Fruit fly (Drosophila melanogaster) whole organism, pupa: Measurements from ENCODE around the gene CG7432.

Source experiments
- CG12605 ChIP-seq: fragments of 200-800 bp; sonication (Bioruptor generic); IDR thresholded peaks from 2 replicates; pipeline ENCODE4 v1.3.6; 2022; ENCODE audit warnings: missing biosample characterization, missing genetic modification characterization
- CG13204 ChIP-seq: fragments of 200-800 bp; sonication (Bioruptor generic); optimal IDR thresholded peaks from 2 replicates; lab custom pipeline; 2018; ENCODE audit warnings: missing biosample characterization, mild to moderate bottlenecking, missing genetic modification characterization, moderate library complexity
- CG15710 ChIP-seq: fragments of 200-800 bp; sonication (Bioruptor generic); optimal IDR thresholded peaks from 2 replicates; lab custom pipeline; 2018; ENCODE audit warnings: missing biosample characterization, mild to moderate bottlenecking, missing genetic modification characterization, moderate library complexity
- CG17806 ChIP-seq: fragments of 200-800 bp; sonication (Bioruptor generic); optimal IDR thresholded peaks from 2 replicates; lab custom pipeline; 2018; ENCODE audit warnings: missing biosample characterization, mild to moderate bottlenecking, missing genetic modification characterization, moderate library complexity
- CG32121 ChIP-seq: fragments of 200-800 bp; sonication (Bioruptor generic); IDR thresholded peaks from 2 replicates; pipeline ENCODE4 v1.3.6; 2022; ENCODE audit warnings: missing biosample characterization, missing genetic modification characterization
- CG34367 ChIP-seq: fragments of 200-800 bp; sonication (Bioruptor generic); optimal IDR thresholded peaks from 2 replicates; lab custom pipeline; 2018; ENCODE audit warnings: missing biosample characterization, mild to moderate bottlenecking, missing genetic modification characterization
- CG4496 ChIP-seq: fragments of 200-800 bp; sonication (Bioruptor generic); IDR thresholded peaks from 3 replicates; pipeline ENCODE4 v1.3.6; 2022; ENCODE audit warnings: missing biosample characterization, missing genetic modification characterization
- CG8159 ChIP-seq: fragments of 200-800 bp; sonication (Bioruptor generic); optimal IDR thresholded peaks from 3 replicates; lab custom pipeline; 2018; ENCODE audit warnings: missing biosample characterization, mild to moderate bottlenecking, missing genetic modification characterization, moderate library complexity
- CG8301 ChIP-seq: fragments of 200-800 bp; sonication (Bioruptor generic); optimal IDR thresholded peaks from 2 replicates; lab custom pipeline; 2018; ENCODE audit warnings: missing biosample characterization, mild to moderate bottlenecking, missing genetic modification characterization
- CG9948 ChIP-seq: fragments of 200-800 bp; sonication (Bioruptor generic); optimal IDR thresholded peaks from 2 replicates; lab custom pipeline; 2018; ENCODE audit warnings: missing biosample characterization, mild to moderate bottlenecking, missing genetic modification characterization, moderate library complexity
- D1 ChIP-seq: fragments of 200-800 bp; sonication (Bioruptor generic); optimal IDR thresholded peaks from 2 replicates; lab custom pipeline; 2018; ENCODE audit warnings: missing biosample characterization, mild to moderate bottlenecking, missing genetic modification characterization, moderate library complexity
- EcR ChIP-seq: fragments of 200-800 bp; sonication (Bioruptor generic); optimal IDR thresholded peaks from 3 replicates; lab custom pipeline; 2019; ENCODE audit warnings: missing biosample characterization, missing genetic modification characterization, mild to moderate bottlenecking, moderate library complexity, missing genetic modification reagents
- Ets98B ChIP-seq: fragments of 200-800 bp; sonication (Bioruptor generic); IDR thresholded peaks from 2 replicates; pipeline ENCODE4 v1.3.6; 2022; ENCODE audit warnings: missing biosample characterization, missing genetic modification characterization
- Pif1A ChIP-seq: fragments of 200-800 bp; sonication (Bioruptor generic); optimal IDR thresholded peaks from 3 replicates; lab custom pipeline; 2016; ENCODE audit warnings: missing biosample characterization, missing genetic modification characterization
- Pif1B ChIP-seq: fragments of 200-800 bp; sonication (Bioruptor generic); optimal IDR thresholded peaks from 3 replicates; lab custom pipeline; 2016; ENCODE audit warnings: missing biosample characterization, missing genetic modification characterization
- Snoo ChIP-seq: fragments of 200-800 bp; sonication (Bioruptor generic); optimal IDR thresholded peaks from 3 replicates; lab custom pipeline; 2017; ENCODE audit warnings: missing biosample characterization, mild to moderate bottlenecking, missing genetic modification characterization, inconsistent platforms
- fd96Ca ChIP-seq: fragments of 200-800 bp; sonication (Bioruptor generic); IDR thresholded peaks from 3 replicates; pipeline ENCODE4 v1.3.6; 2022; ENCODE audit warnings: missing biosample characterization, missing genetic modification characterization
- gl ChIP-seq: fragments of 200-800 bp; sonication (Bioruptor generic); optimal IDR thresholded peaks from 2 replicates; lab custom pipeline; 2018; ENCODE audit warnings: missing biosample characterization, mild to moderate bottlenecking, missing genetic modification characterization
- rn ChIP-seq: fragments of 200-800 bp; sonication (Bioruptor generic); IDR thresholded peaks from 2 replicates; pipeline ENCODE4 v1.3.6; 2022; ENCODE audit warnings: missing biosample characterization, missing genetic modification characterization

The CG7432 gene

DNA sequence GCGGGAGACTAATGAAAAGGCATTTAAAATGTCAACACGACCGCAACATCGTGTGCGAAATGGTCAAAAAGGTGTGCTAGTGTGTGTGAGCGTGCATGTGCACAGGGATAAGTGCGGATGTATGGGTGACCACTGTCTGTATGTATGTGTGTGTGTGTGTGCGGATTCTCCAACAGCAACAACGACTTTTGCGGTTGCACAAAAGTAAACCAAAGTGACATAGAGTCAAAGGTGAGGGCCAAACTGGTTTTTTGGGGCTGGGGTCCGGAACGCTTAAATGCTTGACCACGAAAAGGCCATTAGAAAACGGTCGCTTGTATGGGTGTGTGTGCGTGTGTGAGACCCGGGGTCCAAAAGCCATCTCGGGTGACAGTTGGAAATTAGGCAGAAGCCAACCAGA, 38.6 kb downstream of the CG7432 start:
- no peak for TF ChIP-seq Ets98B (GFP tag; lab: Robert Waterston, UW)
- no peak for TF ChIP-seq CG4496 (GFP tag; lab: Robert Waterston, UW)
- no peak for TF ChIP-seq CG13204 (GFP tag; lab: Kevin White, UChicago)
- no peak for TF ChIP-seq Pif1A
- no peak for TF ChIP-seq gl
- TF ChIP-seq CG12605 (GFP tag; lab: Robert Waterston, UW) = no peak

DNA sequence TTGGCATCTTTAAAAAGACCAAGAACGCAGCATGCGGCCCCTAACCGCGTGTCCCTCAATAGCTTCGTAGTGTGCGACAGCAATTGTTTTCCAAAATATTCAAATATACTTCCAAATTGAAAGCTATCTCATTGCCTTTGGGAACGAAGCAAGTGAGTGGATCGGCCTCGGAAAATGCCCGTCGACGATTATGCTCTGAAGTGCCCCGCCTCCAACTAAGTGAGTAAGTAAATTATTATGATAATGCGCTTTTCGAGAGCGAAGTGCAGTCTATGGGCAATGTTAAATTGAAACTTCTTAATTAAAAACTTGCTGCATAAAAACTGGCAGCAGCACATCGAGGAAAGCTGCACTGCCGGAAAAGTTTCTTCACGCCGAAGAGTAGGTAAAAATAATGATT, 51.0 kb downstream of the CG7432 start, which contains the start of gene CG34286:
TSS of gene CG34286 (minus strand) at position 101 of the 400 bp plus-strand sequence.
- TF ChIP-seq Ets98B (GFP tag; lab: Robert Waterston, UW) (no peak), EcR (GFP tag; lab: Kevin White, UChicago) (no peak), Snoo (tag; lab: Kevin White, UChicago) (no peak), Pif1A (no peak), CG9948 (tag; lab: Kevin White, UChicago) (no peak), CG4496 (GFP tag; lab: Robert Waterston, UW) (no peak), D1 (tag; lab: Kevin White, UChicago) (no peak), fd96Ca (GFP tag; lab: Robert Waterston, UW) (no peak), CG8301 (tag; lab: Kevin White, UChicago) (no peak), CG15710 (tag; lab: Kevin White, UChicago) (no peak), CG13204 (GFP tag; lab: Kevin White, UChicago) (no peak), CG34367 (no peak), CG17806 (tag; lab: Kevin White, UChicago) (no peak), Pif1B (GFP tag; lab: Kevin White, UChicago) (no peak), CG8159 (no peak), rn (no peak), CG32121 (GFP tag; lab: Robert Waterston, UW) (no peak)
- TF ChIP-seq, all 21 proteins: peak for 0
